Worm (Caenorhabditis elegans) whole organism, L2 larva: ENCODE data around the gene Y51A2B.2.

Experiments
- R02D3.7 ChIP-seq: fragments of 150-350 bp; optimal IDR thresholded peaks from 2 replicates; lab custom pipeline; 2014; ENCODE audit warnings: missing biosample characterization, missing genetic modification characterization
- ZK546.5 ChIP-seq: sonication (generic microtip); optimal IDR thresholded peaks from 2 replicates; lab custom pipeline; 2017; ENCODE audit warnings: missing biosample characterization, missing genetic modification characterization
- aly-2 ChIP-seq: fragments of 150-350 bp; optimal IDR thresholded peaks from 2 replicates; lab custom pipeline; 2014; ENCODE audit warnings: missing biosample characterization, missing genetic modification characterization
- ama-1 ChIP-seq: fragments of 150-350 bp; optimal IDR thresholded peaks from 2 replicates; lab custom pipeline; 2018; ENCODE audit warnings: inconsistent platforms
- lin-11 ChIP-seq: fragments of 150-350 bp; sonication (generic microtip); optimal IDR thresholded peaks from 2 replicates; lab custom pipeline; 2014; ENCODE audit warnings: missing biosample characterization, missing genetic modification characterization, inconsistent platforms, mixed read lengths
- nhr-237 ChIP-seq: fragments of 150-350 bp; optimal IDR thresholded peaks from 2 replicates; lab custom pipeline; 2014; ENCODE audit warnings: missing biosample characterization, missing genetic modification characterization
- nhr-77 ChIP-seq: fragments of 150-350 bp; optimal IDR thresholded peaks from 2 replicates; lab custom pipeline; 2014; ENCODE audit warnings: missing biosample characterization, missing genetic modification characterization
- snpc-4 ChIP-seq: fragments of 150-350 bp; optimal IDR thresholded peaks from 2 replicates; lab custom pipeline; 2014; ENCODE audit warnings: missing biosample characterization, missing genetic modification characterization
- unc-62 ChIP-seq: fragments of 150-350 bp; optimal IDR thresholded peaks from 2 replicates; lab custom pipeline; 2014; ENCODE audit warnings: missing biosample characterization, missing genetic modification reagents, missing genetic modification characterization

ce11 chrV:18420797-18421196 is 46.5 kb downstream of the Y51A2B.2 start, which contains the start of gene srj-26:
- no peak for TF ChIP-seq R02D3.7 (tag; lab: Kevin White, UChicago)
- no peak for TF ChIP-seq nhr-237
- TF ChIP-seq aly-2 = no peak
- TF ChIP-seq snpc-4 (tag; lab: Kevin White, UChicago) = no peak
- TF ChIP-seq unc-62 = no peak
- TF ChIP-seq nhr-77 = no peak
- no peak for TF ChIP-seq ZK546.5 (tag; lab: Kevin White, UChicago)
- no peak for TF ChIP-seq ama-1
- no peak for TF ChIP-seq lin-11 (tag; lab: Kevin White, UChicago)
